Fruit fly (Drosophila melanogaster) whole organism: ENCODE data around the gene CG4452.

Experiments used
- CG8478 ChIP-seq: fragments of >200 bp; optimal IDR thresholded peaks from 2 replicates; lab custom pipeline; 2018; ENCODE audit warnings: inconsistent platforms
- Dll ChIP-seq: fragments of >200 bp; optimal IDR thresholded peaks from 2 replicates; lab custom pipeline; 2017
- EcR ChIP-seq, 2 experiments: fragments of >200 bp; optimal IDR thresholded peaks; 2 replicates each; lab custom pipeline; 2017; ENCODE audit warnings: missing biosample characterization in 2 of 2, missing genetic modification characterization in 2 of 2, missing genetic modification reagents in 2 of 2
- pan ChIP-seq: fragments of >200 bp; optimal IDR thresholded peaks from 2 replicates; lab custom pipeline; 2017
- psq ChIP-seq: fragments of >200 bp; optimal IDR thresholded peaks from 2 replicates; lab custom pipeline; 2017
- usp ChIP-seq: fragments of >200 bp; optimal IDR thresholded peaks from 2 replicates; lab custom pipeline; 2017; ENCODE audit warnings: missing biosample characterization, missing genetic modification characterization, mixed read lengths

dm6 chr3L:9368665-9369064 lies 1.5 kb downstream of the CG4452 start:
- no peak for TF ChIP-seq pan (lab: Kevin White, UChicago)
- no peak for TF ChIP-seq usp (GFP tag; lab: Kevin White, UChicago)
- no peak for TF ChIP-seq EcR (GFP tag; optimal IDR thresholded peaks at IDR 0.05; lab: Kevin White, UChicago)
- TF ChIP-seq CG8478 (lab: Kevin White, UChicago): no peak
- TF ChIP-seq Dll (lab: Kevin White, UChicago): no peak
- TF ChIP-seq psq (lab: Kevin White, UChicago): no peak
